Worm (Caenorhabditis elegans) whole organism, mixed stage, embryonic: ENCODE results near the gene szy-2.
A peak's percentile ranks its signal among the peaks of the same experiment; 100 is the strongest.

Experiments used
- blmp-1 ChIP-seq: fragments of 150-350 bp; optimal IDR thresholded peaks from 2 replicates; lab custom pipeline; 2014; ENCODE audit warnings: missing biosample characterization, missing genetic modification characterization
- lin-13 ChIP-seq: fragments of 150-350 bp; optimal IDR thresholded peaks from 2 replicates; lab custom pipeline; 2014; ENCODE audit warnings: missing biosample characterization, missing genetic modification characterization
- mls-2 ChIP-seq: sonication (generic microtip); optimal IDR thresholded peaks from 2 replicates; lab custom pipeline; 2016; ENCODE audit warnings: mild to moderate bottlenecking, missing genetic modification characterization, moderate library complexity, missing compliant biosample characterization
- pha-4 ChIP-seq: fragments of 150-350 bp; optimal IDR thresholded peaks from 2 replicates; lab custom pipeline; 2018; ENCODE audit warnings: missing biosample characterization, missing genetic modification reagents, missing genetic modification characterization
- snpc-4 ChIP-seq: fragments of 150-350 bp; optimal IDR thresholded peaks from 2 replicates; lab custom pipeline; 2014; ENCODE audit warnings: missing biosample characterization, missing genetic modification characterization
- sptf-1 ChIP-seq: sonication (generic microtip); optimal IDR thresholded peaks from 2 replicates; lab custom pipeline; 2017; ENCODE audit warnings: mild to moderate bottlenecking, missing genetic modification characterization, moderate library complexity, missing compliant biosample characterization
- unc-39 ChIP-seq: fragments of 150-350 bp; optimal IDR thresholded peaks from 2 replicates; lab custom pipeline; 2014; ENCODE audit warnings: missing biosample characterization, missing genetic modification characterization
- unc-62 ChIP-seq: fragments of 150-350 bp; optimal IDR thresholded peaks from 2 replicates; lab custom pipeline; 2014; ENCODE audit warnings: missing biosample characterization, missing genetic modification reagents, missing genetic modification characterization
- ztf-11 ChIP-seq: fragments of 150-350 bp; optimal IDR thresholded peaks from 2 replicates; lab custom pipeline; 2014; ENCODE audit warnings: missing biosample characterization, missing genetic modification characterization

DNA sequence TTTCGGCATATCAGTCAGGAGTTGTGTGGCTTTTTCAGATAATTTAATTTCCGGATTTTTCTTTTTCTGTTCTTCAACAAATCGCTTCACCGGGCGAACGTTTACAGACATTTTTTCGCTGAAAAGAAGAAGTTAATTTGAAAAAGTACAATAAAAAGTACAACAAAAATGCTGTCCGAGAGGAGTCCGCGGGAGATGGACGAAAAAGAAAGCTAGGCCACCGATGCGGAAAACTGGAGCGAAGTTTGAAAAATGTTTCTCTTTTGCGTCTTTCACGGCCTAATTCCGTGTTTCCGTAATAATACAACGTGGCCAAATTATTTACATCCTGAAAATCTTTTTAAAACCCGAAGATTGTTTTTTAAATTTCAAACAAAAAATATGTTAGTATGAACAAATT lies 21.8 kb downstream of the szy-2 start, which contains the start of gene thoc-5:
- TF ChIP-seq blmp-1 (tag; lab: Kevin White, UChicago) (no peak), unc-62 (GFP tag; lab: Kevin White, UChicago) (no peak), unc-39 (tag; lab: Kevin White, UChicago) (no peak), mls-2 (peak; percentile 33), pha-4 (tag; lab: Kevin White, UChicago) (no peak), ztf-11 (tag; lab: Kevin White, UChicago) (no peak), snpc-4 (tag; lab: Kevin White, UChicago) (no peak), lin-13 (tag; lab: Kevin White, UChicago) (peak; percentile 27), sptf-1 (peak; percentile 70)
